Fruit fly (Drosophila melanogaster) whole organism, embryonic: ENCODE results near the gene Surf1.

Source experiments
- B-H1 ChIP-seq: fragments of 200-800 bp; sonication (Bioruptor generic); IDR thresholded peaks from 3 replicates; pipeline ENCODE4 v1.3.6; 2022; ENCODE audit warnings: missing biosample characterization, missing genetic modification characterization
- Bteb2 ChIP-seq: fragments of 200-800 bp; sonication (Bioruptor generic); optimal IDR thresholded peaks from 2 replicates; lab custom pipeline; 2016; ENCODE audit warnings: missing biosample characterization, missing genetic modification characterization
- CG11504 ChIP-seq: fragments of 200-800 bp; sonication (Bioruptor generic); optimal IDR thresholded peaks from 3 replicates; lab custom pipeline; 2019; ENCODE audit warnings: missing biosample characterization, mild to moderate bottlenecking, missing genetic modification characterization, moderate library complexity
- CG11723 ChIP-seq: fragments of 200-800 bp; sonication (Bioruptor generic); optimal IDR thresholded peaks from 2 replicates; lab custom pipeline; 2017; ENCODE audit warnings: missing biosample characterization, mild to moderate bottlenecking, missing genetic modification characterization
- CG13123 ChIP-seq: fragments of 200-800 bp; sonication (Bioruptor generic); optimal IDR thresholded peaks from 2 replicates; lab custom pipeline; 2016; ENCODE audit warnings: missing biosample characterization, missing genetic modification characterization
- CG14014 ChIP-seq: fragments of 200-800 bp; sonication (Bioruptor generic); IDR thresholded peaks from 2 replicates; pipeline ENCODE4 v1.3.6; 2022; ENCODE audit warnings: missing biosample characterization, missing genetic modification characterization
- CG17568 ChIP-seq: fragments of 200-800 bp; sonication (Bioruptor generic); optimal IDR thresholded peaks from 2 replicates; lab custom pipeline; 2018; ENCODE audit warnings: missing biosample characterization, mild to moderate bottlenecking, missing genetic modification characterization, moderate library complexity
- CG17829 ChIP-seq: fragments of 200-800 bp; optimal IDR thresholded peaks from 2 replicates; lab custom pipeline; 2019; ENCODE audit warnings: missing biosample characterization, mild to moderate bottlenecking, missing genetic modification characterization, moderate library complexity
- CG18011 ChIP-seq: fragments of 200-800 bp; sonication (Bioruptor generic); optimal IDR thresholded peaks from 2 replicates; lab custom pipeline; 2017; ENCODE audit warnings: missing biosample characterization, missing genetic modification characterization, mild to moderate bottlenecking, moderate library complexity, missing genotype
- CG18476 ChIP-seq: fragments of 200-800 bp; sonication (Bioruptor generic); optimal IDR thresholded peaks from 2 replicates; lab custom pipeline; 2016; ENCODE audit warnings: missing biosample characterization, mild to moderate bottlenecking, missing genetic modification characterization
- CG2116 ChIP-seq: fragments of 200-800 bp; sonication (Bioruptor generic); optimal IDR thresholded peaks from 3 replicates; lab custom pipeline; 2018; ENCODE audit warnings: missing biosample characterization, mild to moderate bottlenecking, missing genetic modification characterization
- CG31388 ChIP-seq: fragments of 200-800 bp; sonication (Bioruptor generic); optimal IDR thresholded peaks from 2 replicates; lab custom pipeline; 2016; ENCODE audit warnings: missing biosample characterization, missing genetic modification characterization
- CG3847 ChIP-seq: fragments of 200-800 bp; sonication (Bioruptor generic); IDR thresholded peaks from 2 replicates; pipeline ENCODE4 v1.3.6; 2022; ENCODE audit warnings: missing biosample characterization, missing genetic modification characterization
- CG4360 ChIP-seq: fragments of 200-800 bp; sonication (Bioruptor generic); IDR thresholded peaks from 2 replicates; pipeline ENCODE4 v1.3.6; 2022; ENCODE audit warnings: missing biosample characterization, missing genetic modification characterization
- CG4424 ChIP-seq: fragments of 200-800 bp; sonication (Bioruptor generic); optimal IDR thresholded peaks from 3 replicates; lab custom pipeline; 2016; ENCODE audit warnings: missing biosample characterization, missing genetic modification characterization
- CG7745 ChIP-seq: fragments of 200-800 bp; sonication (Bioruptor generic); optimal IDR thresholded peaks from 2 replicates; lab custom pipeline; 2018; ENCODE audit warnings: missing biosample characterization, mild to moderate bottlenecking, missing genetic modification characterization, moderate library complexity
- CG7839 ChIP-seq: fragments of 200-800 bp; sonication (Bioruptor generic); optimal IDR thresholded peaks from 3 replicates; lab custom pipeline; 2018; ENCODE audit warnings: missing biosample characterization, mild to moderate bottlenecking, missing genetic modification characterization, moderate library complexity
- CG7987 ChIP-seq: fragments of 200-800 bp; sonication (Bioruptor generic); optimal IDR thresholded peaks from 2 replicates; lab custom pipeline; 2018; ENCODE audit warnings: missing biosample characterization, mild to moderate bottlenecking, missing genetic modification characterization, moderate library complexity
- CG9215 ChIP-seq: fragments of 200-800 bp; sonication (Bioruptor generic); IDR thresholded peaks from 2 replicates; pipeline ENCODE4 v1.3.6; 2022; ENCODE audit warnings: missing biosample characterization, missing genetic modification characterization
- Dbx ChIP-seq: fragments of 200-800 bp; sonication (Bioruptor generic); IDR thresholded peaks from 3 replicates; pipeline ENCODE4 v1.3.6; 2022; ENCODE audit warnings: missing biosample characterization, missing genetic modification characterization
- Dll ChIP-seq: fragments of 200-800 bp; sonication (Bioruptor generic); IDR thresholded peaks from 4 replicates; pipeline ENCODE4 v1.3.6; 2022; ENCODE audit warnings: missing biosample characterization, missing genetic modification characterization; ENCODE audit not compliant: partially characterized antibody
- Doc2 ChIP-seq: fragments of 200-800 bp; sonication (Bioruptor generic); IDR thresholded peaks from 2 replicates; pipeline ENCODE4 v1.3.6; 2022; ENCODE audit warnings: missing biosample characterization, missing genetic modification characterization
- Fer1 ChIP-seq: fragments of 200-800 bp; sonication (Bioruptor generic); optimal IDR thresholded peaks from 2 replicates; lab custom pipeline; 2017; ENCODE audit warnings: missing biosample characterization, mild to moderate bottlenecking, missing genetic modification characterization
- HLH3B ChIP-seq: fragments of 200-800 bp; sonication (Bioruptor generic); IDR thresholded peaks from 2 replicates; pipeline ENCODE4 v1.3.6; 2022; ENCODE audit warnings: missing biosample characterization, missing genetic modification characterization
- Jarid2 ChIP-seq: fragments of 200-800 bp; sonication (Bioruptor generic); optimal IDR thresholded peaks from 3 replicates; lab custom pipeline; 2017; ENCODE audit warnings: mild to moderate bottlenecking, missing biosample characterization, missing genetic modification reagents, missing genetic modification characterization
- Lim3 ChIP-seq: fragments of 200-800 bp; sonication (Bioruptor generic); IDR thresholded peaks from 2 replicates; pipeline ENCODE4 v1.3.6; 2022; ENCODE audit warnings: missing biosample characterization, missing genetic modification characterization
- Myb ChIP-seq: fragments of 200-800 bp; sonication (Bioruptor generic); optimal IDR thresholded peaks from 2 replicates; lab custom pipeline; 2016; ENCODE audit warnings: missing biosample characterization, missing genetic modification characterization
- aop ChIP-seq: fragments of 200-800 bp; sonication (Bioruptor generic); IDR thresholded peaks from 2 replicates; pipeline ENCODE4 v1.3.6; 2022; ENCODE audit warnings: missing biosample characterization, missing genetic modification characterization
- ase ChIP-seq: fragments of 200-800 bp; sonication (Bioruptor generic); IDR thresholded peaks from 3 replicates; pipeline ENCODE4 v1.3.6; 2022; ENCODE audit warnings: missing biosample characterization, missing genetic modification characterization
- bab2 ChIP-seq: fragments of 200-800 bp; sonication (Bioruptor generic); optimal IDR thresholded peaks from 2 replicates; lab custom pipeline; 2016; ENCODE audit warnings: missing biosample characterization, missing genetic modification characterization
- bsh ChIP-seq, 2 experiments: fragments of 200-800 bp; sonication (Bioruptor generic); optimal IDR thresholded peaks; 2 replicates each; lab custom pipeline; 2017 to 2018; ENCODE audit warnings: mild to moderate bottlenecking in 2 of 2, missing biosample characterization in 2 of 2, missing genetic modification characterization in 2 of 2, moderate library complexity in 1 of 2
- cato ChIP-seq: fragments of 200-800 bp; sonication (Bioruptor generic); optimal IDR thresholded peaks from 2 replicates; lab custom pipeline; 2016; ENCODE audit warnings: missing biosample characterization, missing genetic modification characterization, borderline replicate concordance
- cg ChIP-seq: fragments of 200-800 bp; sonication (Bioruptor generic); optimal IDR thresholded peaks from 3 replicates; lab custom pipeline; 2019; ENCODE audit warnings: missing biosample characterization, mild to moderate bottlenecking, missing genetic modification characterization, moderate library complexity
- dmrt99B ChIP-seq: fragments of 200-800 bp; sonication (Bioruptor generic); optimal IDR thresholded peaks from 2 replicates; lab custom pipeline; 2018; ENCODE audit warnings: missing biosample characterization, mild to moderate bottlenecking, missing genetic modification characterization, moderate library complexity
- emc ChIP-seq: fragments of 200-800 bp; sonication (Bioruptor generic); optimal IDR thresholded peaks from 2 replicates; lab custom pipeline; 2016; ENCODE audit warnings: missing biosample characterization, missing genetic modification characterization
- fd96Cb ChIP-seq: fragments of 200-800 bp; sonication (Bioruptor generic); optimal IDR thresholded peaks from 2 replicates; lab custom pipeline; 2018; ENCODE audit warnings: missing biosample characterization, mild to moderate bottlenecking, missing genetic modification characterization, moderate library complexity
- gem ChIP-seq: fragments of 200-800 bp; sonication (Bioruptor generic); optimal IDR thresholded peaks from 2 replicates; lab custom pipeline; 2019; ENCODE audit warnings: missing biosample characterization, mild to moderate bottlenecking, missing genetic modification characterization, moderate library complexity
- gfzf ChIP-seq: fragments of 200-800 bp; sonication (Bioruptor generic); optimal IDR thresholded peaks from 2 replicates; lab custom pipeline; 2016; ENCODE audit warnings: missing biosample characterization, mild to moderate bottlenecking, missing genetic modification characterization, moderate library complexity
- mirr ChIP-seq: fragments of 200-800 bp; sonication (Bioruptor generic); optimal IDR thresholded peaks from 3 replicates; lab custom pipeline; 2018; ENCODE audit warnings: missing biosample characterization, mild to moderate bottlenecking, missing genetic modification characterization
- oc ChIP-seq: fragments of 200-800 bp; sonication (Bioruptor generic); optimal IDR thresholded peaks from 2 replicates; lab custom pipeline; 2018; ENCODE audit warnings: missing biosample characterization, mild to moderate bottlenecking, missing genetic modification characterization, moderate library complexity
- pan ChIP-seq, 4 experiments: fragments of >200 bp in 3 of 4; fragments of 200-800 bp in 1 of 4; sonication (Bioruptor generic) in 1 of 4; optimal IDR thresholded peaks in 3 of 4; IDR thresholded peaks in 1 of 4; 2 replicates each; pipeline versions ENCODE4 v1.3.6 to Lab custom; 2017 to 2022; ENCODE audit warnings: missing biosample characterization in 2 of 4, missing genetic modification characterization in 2 of 4, mixed read lengths in 1 of 4
- pnt ChIP-seq: fragments of 200-800 bp; sonication (Bioruptor generic); optimal IDR thresholded peaks from 3 replicates; lab custom pipeline; 2016; ENCODE audit warnings: missing biosample characterization, missing genetic modification characterization
- ranshi ChIP-seq: fragments of 200-800 bp; sonication (Bioruptor generic); IDR thresholded peaks from 2 replicates; pipeline ENCODE4 v1.3.6; 2022; ENCODE audit warnings: missing biosample characterization, missing genetic modification characterization
- run ChIP-seq: fragments of 200-800 bp; sonication (Bioruptor generic); optimal IDR thresholded peaks from 3 replicates; lab custom pipeline; 2018; ENCODE audit warnings: missing biosample characterization, mild to moderate bottlenecking, missing genetic modification characterization
- sc ChIP-seq, 3 experiments: fragments of >200 bp in 2 of 3; fragments of 200-800 bp in 1 of 3; sonication (Bioruptor generic) in 1 of 3; optimal IDR thresholded peaks; 2 replicates in 2 of 3; 3 replicates in 1 of 3; lab custom pipeline; 2017; ENCODE audit warnings: mild to moderate bottlenecking in 1 of 3, missing biosample characterization in 1 of 3, missing genetic modification characterization in 1 of 3, missing genetic modification reagents in 1 of 3
- shn ChIP-seq: fragments of 200-800 bp; sonication (Bioruptor generic); optimal IDR thresholded peaks from 3 replicates; lab custom pipeline; 2016; ENCODE audit warnings: missing biosample characterization, missing genetic modification characterization
- tin ChIP-seq: fragments of 200-800 bp; sonication (Bioruptor generic); optimal IDR thresholded peaks from 3 replicates; lab custom pipeline; 2016; ENCODE audit warnings: missing biosample characterization, missing genetic modification characterization
- vnd ChIP-seq: fragments of 200-800 bp; sonication (Bioruptor generic); IDR thresholded peaks from 3 replicates; pipeline ENCODE4 v1.3.6; 2022; ENCODE audit warnings: missing biosample characterization, missing genetic modification characterization; ENCODE audit not compliant: partially characterized antibody
- z ChIP-seq: fragments of 200-800 bp; sonication (Bioruptor generic); IDR thresholded peaks from 3 replicates; pipeline ENCODE4 v1.3.6; 2022; ENCODE audit warnings: missing biosample characterization, missing genetic modification characterization
- zfh2 ChIP-seq: fragments of 200-800 bp; sonication (Bioruptor generic); optimal IDR thresholded peaks from 2 replicates; lab custom pipeline; 2016; ENCODE audit warnings: missing biosample characterization, missing genetic modification characterization

The Surf1 gene

dm6 chr3L:6981823-6982222 is 23.7 kb downstream of the Surf1 start (continued):
- TF ChIP-seq sc (optimal IDR thresholded peaks at IDR 0.05; lab: Kevin White, UChicago) = no peak
- peak; percentile 47 for TF ChIP-seq sc (GFP tag; optimal IDR thresholded peaks at IDR 0.05; lab: Kevin White, UChicago)
- TF ChIP-seq CG18011 (GFP tag; lab: Kevin White, UChicago) = no peak
- no peak for TF ChIP-seq Lim3
- TF ChIP-seq B-H1 = no peak
- TF ChIP-seq CG9215 = no peak
- TF ChIP-seq Dbx (GFP tag; lab: Robert Waterston, UW) = no peak
- no peak for TF ChIP-seq Jarid2 (GFP tag; lab: Kevin White, UChicago)
- peak; percentile 77 for TF ChIP-seq CG17829 (tag; lab: Kevin White, UChicago)
- no peak for TF ChIP-seq Dll (GFP tag; lab: Robert Waterston, UW)
- peak; percentile 39 for TF ChIP-seq dmrt99B (tag; lab: Kevin White, UChicago)
- TF ChIP-seq pan (optimal IDR thresholded peaks at IDR 0.05; lab: Kevin White, UChicago) = no peak
- peak in 1 of 2 experiments; percentile 12 for TF ChIP-seq pan (GFP tag; optimal IDR thresholded peaks at IDR 0.05 in 1 of 2, IDR thresholded peaks at IDR 0.05 in 1 of 2)
- TF ChIP-seq mirr = no peak
- TF ChIP-seq CG7745 (tag; lab: Kevin White, UChicago) = no peak
- TF ChIP-seq bsh (GFP tag; optimal IDR thresholded peaks at IDR 0.05; lab: Kevin White, UChicago) = peak in 1 of 2 experiments; percentile 58
- no peak for TF ChIP-seq vnd (GFP tag; lab: Robert Waterston, UW)
- TF ChIP-seq pnt (GFP tag; lab: Kevin White, UChicago) = peak; percentile 13
- TF ChIP-seq CG17568 (GFP tag; lab: Kevin White, UChicago) = no peak
- no peak for TF ChIP-seq CG11723
- TF ChIP-seq HLH3B (GFP tag; lab: Robert Waterston, UW) = no peak; the same call in 1 of the 2 replicates
- TF ChIP-seq cg (GFP tag; lab: Kevin White, UChicago) = no peak
- peak; percentile 46 for TF ChIP-seq CG4424 (GFP tag; lab: Kevin White, UChicago)
- no peak for TF ChIP-seq Bteb2 (GFP tag; lab: Kevin White, UChicago)
- TF ChIP-seq fd96Cb = peak; percentile 31
- peak; percentile 17 for TF ChIP-seq tin (GFP tag; lab: Kevin White, UChicago)
- no peak for TF ChIP-seq emc (GFP tag; lab: Kevin White, UChicago)
- peak; percentile 49 for TF ChIP-seq CG11504
- TF ChIP-seq CG2116 (GFP tag; lab: Kevin White, UChicago) = peak; percentile 5
- peak; percentile 65 for TF ChIP-seq CG7839 (tag; lab: Kevin White, UChicago)
- peak; percentile 13 for TF ChIP-seq cato (GFP tag; lab: Kevin White, UChicago)
- TF ChIP-seq aop (GFP tag; lab: Robert Waterston, UW) = no peak
- TF ChIP-seq zfh2 (GFP tag; lab: Kevin White, UChicago) = no peak
- TF ChIP-seq ranshi = no peak
- TF ChIP-seq CG7987 (GFP tag; lab: Kevin White, UChicago) = no peak
- no peak for TF ChIP-seq Doc2 (GFP tag; lab: Robert Waterston, UW)
- no peak for TF ChIP-seq CG14014 (GFP tag; lab: Robert Waterston, UW)
- no peak for TF ChIP-seq CG4360 (GFP tag; lab: Robert Waterston, UW)
- TF ChIP-seq CG31388 (GFP tag; lab: Kevin White, UChicago) = no peak
- peak; percentile 74 for TF ChIP-seq gem (tag; lab: Kevin White, UChicago)
- TF ChIP-seq Fer1 (GFP tag; lab: Kevin White, UChicago) = no peak
- no peak for TF ChIP-seq run (tag; lab: Kevin White, UChicago)
- TF ChIP-seq Myb (GFP tag; lab: Kevin White, UChicago) = no peak
- TF ChIP-seq bab2 (GFP tag; lab: Kevin White, UChicago) = peak; percentile 44
- TF ChIP-seq CG18476 = no peak
- TF ChIP-seq shn (GFP tag; lab: Kevin White, UChicago) = no peak
- peak; percentile 47 for TF ChIP-seq oc (tag; lab: Kevin White, UChicago)
- no peak for TF ChIP-seq ase (GFP tag; lab: Robert Waterston, UW)
- no peak for TF ChIP-seq CG13123
- TF ChIP-seq gfzf (GFP tag; lab: Kevin White, UChicago) = no peak
- TF ChIP-seq z = no peak
- no peak for TF ChIP-seq CG3847 (GFP tag; lab: Robert Waterston, UW)
